Fruit fly (Drosophila melanogaster) whole organism, adult: ENCODE results near the gene Tango14.

Source experiments
- CG11617 ChIP-seq: fragments of 200-800 bp; sonication (Bioruptor generic); optimal IDR thresholded peaks from 2 replicates; lab custom pipeline; 2017; ENCODE audit warnings: mild to moderate bottlenecking, missing biosample characterization, missing genetic modification reagents, missing genetic modification characterization
- CG12768 ChIP-seq: fragments of 200-800 bp; sonication (Bioruptor generic); optimal IDR thresholded peaks from 2 replicates; lab custom pipeline; 2017; ENCODE audit warnings: missing biosample characterization, missing genetic modification characterization, mild to moderate bottlenecking, moderate library complexity, missing genetic modification reagents
- CG14711 ChIP-seq: fragments of 200-800 bp; sonication (Bioruptor generic); optimal IDR thresholded peaks from 2 replicates; lab custom pipeline; 2018; ENCODE audit warnings: missing biosample characterization, mild to moderate bottlenecking, missing genetic modification characterization, moderate library complexity
- CG1620 ChIP-seq: fragments of 200-800 bp; sonication (Bioruptor generic); optimal IDR thresholded peaks from 2 replicates; lab custom pipeline; 2016; ENCODE audit warnings: missing biosample characterization, missing genetic modification characterization
- CG33017 ChIP-seq: fragments of 200-800 bp; sonication (Bioruptor generic); optimal IDR thresholded peaks from 2 replicates; lab custom pipeline; 2018; ENCODE audit warnings: missing biosample characterization, mild to moderate bottlenecking, missing genetic modification characterization, moderate library complexity
- CG5204 ChIP-seq: fragments of 200-800 bp; sonication (Bioruptor generic); optimal IDR thresholded peaks from 2 replicates; lab custom pipeline; 2016; ENCODE audit warnings: missing biosample characterization, missing genetic modification characterization
- CG7045 ChIP-seq: fragments of 200-800 bp; sonication (Bioruptor generic); optimal IDR thresholded peaks from 2 replicates; lab custom pipeline; 2017; ENCODE audit warnings: missing biosample characterization, mild to moderate bottlenecking, missing genetic modification characterization
- CG7101 ChIP-seq: fragments of 200-800 bp; sonication (Bioruptor generic); optimal IDR thresholded peaks from 2 replicates; lab custom pipeline; 2018; ENCODE audit warnings: missing biosample characterization, mild to moderate bottlenecking, missing genetic modification characterization, moderate library complexity
- Clk ChIP-seq: fragments of 200-800 bp; sonication (Bioruptor generic); optimal IDR thresholded peaks from 2 replicates; lab custom pipeline; 2017; ENCODE audit warnings: missing biosample characterization, missing genetic modification characterization
- Crg-1 ChIP-seq: fragments of 200-800 bp; sonication (Bioruptor generic); optimal IDR thresholded peaks from 2 replicates; lab custom pipeline; 2016; ENCODE audit warnings: missing biosample characterization, missing genetic modification characterization
- Hr96 ChIP-seq: fragments of 200-800 bp; sonication (Bioruptor generic); optimal IDR thresholded peaks from 2 replicates; lab custom pipeline; 2016; ENCODE audit warnings: missing biosample characterization, missing genetic modification characterization
- Mnt ChIP-seq: fragments of 200-800 bp; sonication (Bioruptor generic); optimal IDR thresholded peaks from 2 replicates; lab custom pipeline; 2016; ENCODE audit warnings: missing biosample characterization, mild to moderate bottlenecking, missing genetic modification characterization
- bab1 ChIP-seq: fragments of 200-800 bp; sonication (Bioruptor generic); optimal IDR thresholded peaks from 3 replicates; lab custom pipeline; 2019; ENCODE audit warnings: missing biosample characterization, mild to moderate bottlenecking, missing genetic modification characterization, moderate library complexity
- cic ChIP-seq: fragments of 200-800 bp; sonication (Bioruptor generic); optimal IDR thresholded peaks from 2 replicates; lab custom pipeline; 2017; ENCODE audit warnings: missing biosample characterization, mild to moderate bottlenecking, missing genetic modification characterization, moderate library complexity
- cnc ChIP-seq, 2 experiments: fragments of >200 bp; optimal IDR thresholded peaks; 2 replicates each; lab custom pipeline; 2017
- kay ChIP-seq: fragments of 200-800 bp; sonication (Bioruptor generic); peaks from one replicate; lab custom pipeline; 2016; ENCODE audit warnings: missing biosample characterization, missing genetic modification characterization, borderline replicate concordance
- ovo ChIP-seq: fragments of 200-800 bp; sonication (Bioruptor generic); optimal IDR thresholded peaks from 2 replicates; lab custom pipeline; 2016; ENCODE audit warnings: missing biosample characterization, missing genetic modification characterization
- pad ChIP-seq: fragments of 200-800 bp; sonication (Bioruptor generic); optimal IDR thresholded peaks from 3 replicates; lab custom pipeline; 2017; ENCODE audit warnings: missing biosample characterization, missing genetic modification characterization, mild to moderate bottlenecking, moderate library complexity, missing genetic modification reagents
- tj ChIP-seq: fragments of 200-800 bp; sonication (Bioruptor generic); optimal IDR thresholded peaks from 3 replicates; lab custom pipeline; 2017; ENCODE audit warnings: missing biosample characterization, mild to moderate bottlenecking, missing genetic modification characterization, moderate library complexity
- toe ChIP-seq: fragments of 200-800 bp; sonication (Bioruptor generic); optimal IDR thresholded peaks from 2 replicates; lab custom pipeline; 2016; ENCODE audit warnings: missing biosample characterization, missing genetic modification characterization

Gene Tango14

dm6 chr2L:1157679-1158518 is 562 bp upstream of the Tango14 start, which contains the start of gene capt:
Gene capt, minus strand, starts transcription at chr2L:1158262.
- no peak for TF ChIP-seq cnc (optimal IDR thresholded peaks at IDR 0.05; lab: Kevin White, UChicago)
- peak; percentile 19 for TF ChIP-seq CG14711 (tag; lab: Kevin White, UChicago)
- TF ChIP-seq toe, result no peak
- no peak for TF ChIP-seq Crg-1 (GFP tag; lab: Kevin White, UChicago)
- peak; percentile 21 for TF ChIP-seq CG33017 (tag; lab: Kevin White, UChicago)
- peak; percentile 44 for TF ChIP-seq CG7101 (tag; lab: Kevin White, UChicago)
- no peak for TF ChIP-seq CG12768 (GFP tag; lab: Kevin White, UChicago)
- peak; percentile 20 for TF ChIP-seq CG7045 (GFP tag; lab: Kevin White, UChicago)
- no peak for TF ChIP-seq bab1
- no peak for TF ChIP-seq Clk
- TF ChIP-seq pad (GFP tag; lab: Kevin White, UChicago), result peak; percentile 97
- TF ChIP-seq CG1620, result peak; percentile 6
- peak; percentile 75 for TF ChIP-seq Mnt (GFP tag; lab: Kevin White, UChicago)
- peak; percentile 39 for TF ChIP-seq cic (GFP tag; lab: Kevin White, UChicago)
- peak; percentile 7 for TF ChIP-seq Hr96 (GFP tag; lab: Kevin White, UChicago)
- peak; percentile 87 for TF ChIP-seq ovo (GFP tag; lab: Kevin White, UChicago)
- TF ChIP-seq kay (GFP tag; lab: Kevin White, UChicago), result no peak
- TF ChIP-seq CG5204 (GFP tag; lab: Kevin White, UChicago), result no peak
- TF ChIP-seq CG11617, result no peak
- peak; percentile 75 for TF ChIP-seq tj (GFP tag; lab: Kevin White, UChicago)

- TF ChIP-seq CG33017 (tag; lab: Kevin White, UChicago), result no peak
- TF ChIP-seq Crg-1 (GFP tag; lab: Kevin White, UChicago), result no peak
- TF ChIP-seq Hr96 (GFP tag; lab: Kevin White, UChicago), result no peak
- no peak for TF ChIP-seq tj (GFP tag; lab: Kevin White, UChicago)
- no peak for TF ChIP-seq Clk
- no peak for TF ChIP-seq CG7101 (tag; lab: Kevin White, UChicago)
- TF ChIP-seq cic (GFP tag; lab: Kevin White, UChicago), result no peak
These were observed 5.2 kb downstream of the Tango14 start, which contains the start of gene CG5080 for dm6 chr2L:1163538-1164143. Gene CG5080, minus strand, starts transcription at chr2L:1163886.

- TF ChIP-seq Crg-1 (GFP tag; lab: Kevin White, UChicago) (no peak), CG12768 (GFP tag; lab: Kevin White, UChicago) (no peak), pad (GFP tag; lab: Kevin White, UChicago) (no peak), bab1 (peak; percentile 13), kay (GFP tag; lab: Kevin White, UChicago) (no peak), ovo (GFP tag; lab: Kevin White, UChicago) (peak; percentile 92), CG1620 (no peak), Mnt (GFP tag; lab: Kevin White, UChicago) (no peak), CG33017 (tag; lab: Kevin White, UChicago) (no peak), toe (no peak), tj (GFP tag; lab: Kevin White, UChicago) (peak; percentile 88), CG11617 (no peak), cic (GFP tag; lab: Kevin White, UChicago) (no peak)
These were observed 5.8 kb downstream of the Tango14 start, which contains the start of gene IntS14 for dm6 chr2L:1164294-1164693. Gene IntS14, plus strand, starts transcription at chr2L:1164443.

DNA sequence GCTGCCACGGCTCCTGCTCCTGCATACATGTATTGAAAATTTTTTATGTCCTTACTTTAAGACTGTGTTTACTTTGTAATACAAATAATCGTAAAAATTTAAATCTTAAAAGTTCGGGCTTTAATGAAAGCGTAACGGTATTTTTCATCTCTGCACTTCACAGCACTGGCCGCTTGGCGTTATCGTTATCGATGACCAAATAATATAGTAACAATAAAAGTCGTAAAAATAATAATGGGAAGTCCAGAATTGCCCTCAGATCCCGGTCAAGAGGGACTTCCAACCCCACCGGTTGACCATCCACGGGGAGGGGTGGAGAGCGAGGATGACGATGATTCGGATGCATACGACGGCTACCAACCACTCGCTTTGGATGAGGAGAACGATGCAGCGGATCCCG is 7.9 kb downstream of the Tango14 start, which contains the start of gene CG14341:
TSS of gene CG14341 (plus strand) at position 181 of the 400 bp plus-strand sequence.
- TF ChIP-seq cic (GFP tag; lab: Kevin White, UChicago), result no peak

- peak; percentile 56 for TF ChIP-seq CG14711 (tag; lab: Kevin White, UChicago)
- peak; percentile 74 for TF ChIP-seq ovo (GFP tag; lab: Kevin White, UChicago)
- TF ChIP-seq CG11617, result peak; percentile 79
- TF ChIP-seq bab1, result peak; percentile 69
- TF ChIP-seq CG33017 (tag; lab: Kevin White, UChicago), result peak; percentile 65
- peak; percentile 77 for TF ChIP-seq Crg-1 (GFP tag; lab: Kevin White, UChicago)
- TF ChIP-seq toe, result peak; percentile 92
- TF ChIP-seq CG7045 (GFP tag; lab: Kevin White, UChicago), result peak; percentile 66
- TF ChIP-seq CG5204 (GFP tag; lab: Kevin White, UChicago), result no peak
- peak; percentile 90 for TF ChIP-seq CG1620
- TF ChIP-seq Clk, result peak; percentile 53
- TF ChIP-seq Mnt (GFP tag; lab: Kevin White, UChicago), result peak; percentile 77
- peak; percentile 80 for TF ChIP-seq Hr96 (GFP tag; lab: Kevin White, UChicago)
- peak; percentile 78 for TF ChIP-seq CG7101 (tag; lab: Kevin White, UChicago)
- peak; percentile 89 for TF ChIP-seq tj (GFP tag; lab: Kevin White, UChicago)
- TF ChIP-seq kay (GFP tag; lab: Kevin White, UChicago), result no peak
- peak; percentile 92 for TF ChIP-seq cic (GFP tag; lab: Kevin White, UChicago)
- no peak for TF ChIP-seq cnc (optimal IDR thresholded peaks at IDR 0.05; lab: Kevin White, UChicago)
- peak; percentile 80 for TF ChIP-seq CG12768 (GFP tag; lab: Kevin White, UChicago)
- peak; percentile 62 for TF ChIP-seq pad (GFP tag; lab: Kevin White, UChicago)
These were observed 11.5 kb downstream of the Tango14 start, which contains the start of the genes CG31922 and Plap for dm6 chr2L:1169867-1170415. Gene CG31922, plus strand, starts transcription at chr2L:1170181. Gene Plap, minus strand, starts transcription at chr2L:1170365.
